Fruit fly (Drosophila melanogaster) S2 (cell line): ENCODE measurements around the gene HSPBAP1.

Source experiments
- CG8478 ChIP-seq: fragments of >200 bp; optimal IDR thresholded peaks from 2 replicates; lab custom pipeline; 2018
- CTCF ChIP-seq, 2 experiments: fragments of >200 bp; optimal IDR thresholded peaks; 2 replicates each; lab custom pipeline; 2018

dm6 chr3R:27685539-27686012 is 9.5 kb upstream of the HSPBAP1 start, which contains the start of gene CG12880:
- TF ChIP-seq CG8478 (no peak), CTCF (optimal IDR thresholded peaks at IDR 0.05; lab: Kevin White, UChicago) (no peak)
